Fruit fly (Drosophila melanogaster): ENCODE measurements around the gene CG13690.

The CG13690 gene

dm6 chr2L:421119-421821 is 1.8 kb upstream of the CG13690 start, which contains the start of the genes CG11885 and CG13692:
TSS of gene CG11885 (minus strand) at chr2L:421450.
TSS of gene CG13692 (plus strand) at chr2L:421771.
- TF ChIP-seq toe (GFP tag; optimal IDR thresholded peaks at IDR 0.05) (no peak), Mnt (GFP tag; optimal IDR thresholded peaks at IDR 0.05) (peak; percentile 81), Crg-1 (GFP tag; optimal IDR thresholded peaks at IDR 0.05) (no peak), bab1 (GFP tag; optimal IDR thresholded peaks at IDR 0.05) (peak; percentile 73), CG12768 (GFP tag; optimal IDR thresholded peaks at IDR 0.05) (peak; percentile 21), cnc (optimal IDR thresholded peaks at IDR 0.05) (peak; percentile 88 to 93), CG7101 (tag; optimal IDR thresholded peaks at IDR 0.05) (peak; percentile 63), Hr96 (GFP tag; optimal IDR thresholded peaks at IDR 0.05) (no peak), CG11617 (GFP tag; optimal IDR thresholded peaks at IDR 0.05) (no peak), CG5204 (GFP tag; optimal IDR thresholded peaks at IDR 0.05) (no peak), tj (GFP tag; optimal IDR thresholded peaks at IDR 0.05) (peak; percentile 77), CG7045 (GFP tag; optimal IDR thresholded peaks at IDR 0.05) (no peak), CG14711 (tag; optimal IDR thresholded peaks at IDR 0.05) (peak; percentile 1), cic (GFP tag; optimal IDR thresholded peaks at IDR 0.05) (peak; percentile 39), CG1620 (GFP tag; optimal IDR thresholded peaks at IDR 0.05) (no peak), pad (GFP tag; optimal IDR thresholded peaks at IDR 0.05) (peak; percentile 41), Clk (GFP tag; optimal IDR thresholded peaks at IDR 0.05) (no peak)

- TF ChIP-seq CG33017 (tag; optimal IDR thresholded peaks at IDR 0.05) (peak; percentile 71), Clk (GFP tag; optimal IDR thresholded peaks at IDR 0.05) (peak; percentile 59), Mnt (GFP tag; optimal IDR thresholded peaks at IDR 0.05) (peak; percentile 81), kay (GFP tag; ENCODE audit: borderline replicate concordance) (no peak), Crg-1 (GFP tag; optimal IDR thresholded peaks at IDR 0.05) (peak; percentile 85), pad (GFP tag; optimal IDR thresholded peaks at IDR 0.05) (peak; percentile 62), toe (GFP tag; optimal IDR thresholded peaks at IDR 0.05) (peak; percentile 94), cnc (optimal IDR thresholded peaks at IDR 0.05) (no peak), CG12768 (GFP tag; optimal IDR thresholded peaks at IDR 0.05) (peak; percentile 61), CG1620 (GFP tag; optimal IDR thresholded peaks at IDR 0.05) (peak; percentile 94), CG5204 (GFP tag; optimal IDR thresholded peaks at IDR 0.05) (peak; percentile 90), ovo (GFP tag; optimal IDR thresholded peaks at IDR 0.05) (peak; percentile 67), cic (GFP tag; optimal IDR thresholded peaks at IDR 0.05) (peak; percentile 64), CG7101 (tag; optimal IDR thresholded peaks at IDR 0.05) (peak; percentile 83), tj (GFP tag; optimal IDR thresholded peaks at IDR 0.05) (peak; percentile 57), CG7045 (GFP tag; optimal IDR thresholded peaks at IDR 0.05) (peak; percentile 74), CG14711 (tag; optimal IDR thresholded peaks at IDR 0.05) (peak; percentile 61), bab1 (GFP tag; optimal IDR thresholded peaks at IDR 0.05) (peak; percentile 71), CG11617 (GFP tag; optimal IDR thresholded peaks at IDR 0.05) (peak; percentile 87), Hr96 (GFP tag; optimal IDR thresholded peaks at IDR 0.05) (peak; percentile 93)
These were observed 4.7 kb downstream of the CG13690 start, which contains the start of the genes AP-2alpha and ebi for dm6 chr2L:414593-415399. TSS of gene AP-2alpha (minus strand) at chr2L:414777. TSS of gene ebi (plus strand) at chr2L:415067.

- TF ChIP-seq CG33017 (tag; optimal IDR thresholded peaks at IDR 0.05) (no peak), tj (GFP tag; optimal IDR thresholded peaks at IDR 0.05) (no peak), toe (GFP tag; optimal IDR thresholded peaks at IDR 0.05) (no peak), kay (GFP tag; ENCODE audit: borderline replicate concordance) (no peak)
These were observed 5.6 kb downstream of the CG13690 start for dm6 chr2L:413894-414293.

dm6 chr2L:412931-413330 is 6.5 kb downstream of the CG13690 start:
- TF ChIP-seq bab1 (GFP tag; optimal IDR thresholded peaks at IDR 0.05), result no peak
- TF ChIP-seq Crg-1 (GFP tag; optimal IDR thresholded peaks at IDR 0.05), result no peak
- no peak for TF ChIP-seq toe (GFP tag; optimal IDR thresholded peaks at IDR 0.05)
- TF ChIP-seq CG7101 (tag; optimal IDR thresholded peaks at IDR 0.05), result peak; percentile 27
- peak; percentile 16 for TF ChIP-seq CG7045 (GFP tag; optimal IDR thresholded peaks at IDR 0.05)
- TF ChIP-seq pad (GFP tag; optimal IDR thresholded peaks at IDR 0.05), result no peak
- peak; percentile 18 for TF ChIP-seq CG14711 (tag; optimal IDR thresholded peaks at IDR 0.05)
- TF ChIP-seq ovo (GFP tag; optimal IDR thresholded peaks at IDR 0.05), result no peak
- no peak for TF ChIP-seq tj (GFP tag; optimal IDR thresholded peaks at IDR 0.05)
- TF ChIP-seq CG11617 (GFP tag; optimal IDR thresholded peaks at IDR 0.05), result no peak

- TF ChIP-seq CG7045 (GFP tag; optimal IDR thresholded peaks at IDR 0.05) (no peak), CG12768 (GFP tag; optimal IDR thresholded peaks at IDR 0.05) (no peak), CG14711 (tag; optimal IDR thresholded peaks at IDR 0.05) (peak; percentile 29), pad (GFP tag; optimal IDR thresholded peaks at IDR 0.05) (no peak), CG1620 (GFP tag; optimal IDR thresholded peaks at IDR 0.05) (no peak), CG5204 (GFP tag; optimal IDR thresholded peaks at IDR 0.05) (peak; percentile 28), Crg-1 (GFP tag; optimal IDR thresholded peaks at IDR 0.05) (no peak), bab1 (GFP tag; optimal IDR thresholded peaks at IDR 0.05) (peak; percentile 51), CG7101 (tag; optimal IDR thresholded peaks at IDR 0.05) (no peak), CG33017 (tag; optimal IDR thresholded peaks at IDR 0.05) (no peak), cnc (optimal IDR thresholded peaks at IDR 0.05) (no peak), toe (GFP tag; optimal IDR thresholded peaks at IDR 0.05) (no peak), kay (GFP tag; ENCODE audit: borderline replicate concordance) (no peak), cic (GFP tag; optimal IDR thresholded peaks at IDR 0.05) (no peak), Hr96 (GFP tag; optimal IDR thresholded peaks at IDR 0.05) (no peak), Mnt (GFP tag; optimal IDR thresholded peaks at IDR 0.05) (peak; percentile 96), Clk (GFP tag; optimal IDR thresholded peaks at IDR 0.05) (no peak), CG11617 (GFP tag; optimal IDR thresholded peaks at IDR 0.05) (peak; percentile 33), ovo (GFP tag; optimal IDR thresholded peaks at IDR 0.05) (no peak), tj (GFP tag; optimal IDR thresholded peaks at IDR 0.05) (no peak)
These were observed 15.6 kb downstream of the CG13690 start, which contains the start of gene Polr1B for dm6 chr2L:403627-404575. TSS of gene Polr1B (plus strand) at chr2L:404285.
